Fruit fly (Drosophila melanogaster) whole organism, prepupa: Measurements from ENCODE around the gene Col4a1.

Experiments used
- CG10669 ChIP-seq: fragments of 200-800 bp; sonication (Bioruptor generic); optimal IDR thresholded peaks from 3 replicates; lab custom pipeline; 2018; ENCODE audit warnings: missing biosample characterization, mild to moderate bottlenecking, missing genetic modification characterization, moderate library complexity
- CG11294 ChIP-seq: fragments of 200-800 bp; sonication (Bioruptor generic); IDR thresholded peaks from 2 replicates; pipeline ENCODE4 v1.3.6; 2022; ENCODE audit warnings: missing biosample characterization, missing genetic modification characterization
- CG11762 ChIP-seq: fragments of 200-800 bp; sonication (Bioruptor generic); optimal IDR thresholded peaks from 3 replicates; lab custom pipeline; 2016; ENCODE audit warnings: missing biosample characterization, missing genetic modification characterization; ENCODE audit not compliant: insufficient read depth
- CG11902 ChIP-seq: fragments of 200-800 bp; sonication (Bioruptor generic); optimal IDR thresholded peaks from 3 replicates; lab custom pipeline; 2016; ENCODE audit warnings: missing biosample characterization, missing genetic modification characterization
- CG15336 ChIP-seq: fragments of 200-800 bp; sonication (Bioruptor generic); IDR thresholded peaks from 2 replicates; pipeline ENCODE4 v1.3.6; 2022; ENCODE audit warnings: missing biosample characterization, missing genetic modification characterization
- CG1621 ChIP-seq: fragments of 200-800 bp; sonication (Bioruptor generic); optimal IDR thresholded peaks from 3 replicates; lab custom pipeline; 2018; ENCODE audit warnings: missing biosample characterization, mild to moderate bottlenecking, missing genetic modification characterization
- CG16779 ChIP-seq: fragments of 200-800 bp; sonication (Bioruptor generic); optimal IDR thresholded peaks from 3 replicates; lab custom pipeline; 2017; ENCODE audit warnings: missing biosample characterization, mild to moderate bottlenecking, missing genetic modification characterization
- CG3032 ChIP-seq: fragments of 200-800 bp; optimal IDR thresholded peaks from 2 replicates; lab custom pipeline; 2019; ENCODE audit warnings: missing biosample characterization, mild to moderate bottlenecking, missing genetic modification characterization, moderate library complexity
- CG31627 ChIP-seq: fragments of 200-800 bp; sonication (Bioruptor generic); optimal IDR thresholded peaks from 3 replicates; lab custom pipeline; 2016; ENCODE audit warnings: missing biosample characterization, missing genetic modification characterization
- CG32006 ChIP-seq: fragments of 200-800 bp; sonication (Bioruptor generic); optimal IDR thresholded peaks from 3 replicates; lab custom pipeline; 2017; ENCODE audit warnings: missing biosample characterization, mild to moderate bottlenecking, missing genetic modification characterization
- CG34406 ChIP-seq: fragments of 200-800 bp; sonication (Bioruptor generic); optimal IDR thresholded peaks from 3 replicates; lab custom pipeline; 2016; ENCODE audit warnings: missing biosample characterization, missing genetic modification characterization
- CG3919 ChIP-seq: fragments of 200-800 bp; sonication (Bioruptor generic); optimal IDR thresholded peaks from 3 replicates; lab custom pipeline; 2016; ENCODE audit warnings: missing biosample characterization, missing genetic modification characterization
- CG4318 ChIP-seq: fragments of 200-800 bp; sonication (Bioruptor generic); optimal IDR thresholded peaks from 3 replicates; lab custom pipeline; 2017; ENCODE audit warnings: missing biosample characterization, mild to moderate bottlenecking, missing genetic modification characterization
- CG6163 ChIP-seq: fragments of 200-800 bp; sonication (Bioruptor generic); IDR thresholded peaks from 3 replicates; pipeline ENCODE4 v1.3.6; 2022; ENCODE audit warnings: missing biosample characterization, missing genetic modification characterization
- CG6276 ChIP-seq: fragments of 200-800 bp; sonication (Bioruptor generic); optimal IDR thresholded peaks from 2 replicates; lab custom pipeline; 2017; ENCODE audit warnings: missing biosample characterization, mild to moderate bottlenecking, missing genetic modification characterization
- CG6792 ChIP-seq: fragments of 200-800 bp; sonication (Bioruptor generic); optimal IDR thresholded peaks from 3 replicates; lab custom pipeline; 2016; ENCODE audit warnings: missing biosample characterization, missing genetic modification characterization
- CG6808 ChIP-seq: fragments of 200-800 bp; sonication (Bioruptor generic); optimal IDR thresholded peaks from 3 replicates; lab custom pipeline; 2017; ENCODE audit warnings: missing biosample characterization, missing genetic modification characterization, mild to moderate bottlenecking, moderate library complexity, missing genetic modification reagents
- CG6854 ChIP-seq: fragments of 200-800 bp; sonication (Bioruptor generic); optimal IDR thresholded peaks from 2 replicates; lab custom pipeline; 2017; ENCODE audit warnings: missing biosample characterization, mild to moderate bottlenecking, missing genetic modification characterization
- CG7368 ChIP-seq: fragments of 200-800 bp; sonication (Bioruptor generic); optimal IDR thresholded peaks from 3 replicates; lab custom pipeline; 2016; ENCODE audit warnings: missing biosample characterization, missing genetic modification characterization
- CG8119 ChIP-seq: fragments of 200-800 bp; sonication (Bioruptor generic); IDR thresholded peaks from 3 replicates; pipeline ENCODE4 v1.3.6; 2022; ENCODE audit warnings: missing biosample characterization, missing genetic modification characterization
- CG8319 ChIP-seq: fragments of 200-800 bp; sonication (Bioruptor generic); optimal IDR thresholded peaks from 3 replicates; lab custom pipeline; 2016; ENCODE audit warnings: missing biosample characterization, missing genetic modification characterization
- CG8632 ChIP-seq: fragments of 200-800 bp; sonication (Bioruptor generic); optimal IDR thresholded peaks from 3 replicates; lab custom pipeline; 2016; ENCODE audit warnings: missing biosample characterization, missing genetic modification characterization
- CG9139 ChIP-seq: fragments of 200-800 bp; sonication (Bioruptor generic); optimal IDR thresholded peaks from 3 replicates; lab custom pipeline; 2017; ENCODE audit warnings: missing biosample characterization, mild to moderate bottlenecking, missing genetic modification characterization
- Eip93F ChIP-seq: fragments of 200-800 bp; sonication (Bioruptor generic); optimal IDR thresholded peaks from 2 replicates; lab custom pipeline; 2016; ENCODE audit warnings: missing biosample characterization, mild to moderate bottlenecking, missing genetic modification characterization
- Ets21C ChIP-seq: fragments of 200-800 bp; sonication (Bioruptor generic); optimal IDR thresholded peaks from 3 replicates; lab custom pipeline; 2016; ENCODE audit warnings: missing biosample characterization, missing genetic modification characterization
- Ets96B ChIP-seq: fragments of 200-800 bp; optimal IDR thresholded peaks from 2 replicates; lab custom pipeline; 2019; ENCODE audit warnings: missing biosample characterization, mild to moderate bottlenecking, missing genetic modification characterization, moderate library complexity
- Gug ChIP-seq: fragments of 200-800 bp; sonication (Bioruptor generic); IDR thresholded peaks from 2 replicates; pipeline ENCODE4 v1.3.6; 2022; ENCODE audit warnings: missing biosample characterization, missing genetic modification characterization
- Hr38 ChIP-seq: sonication (Bioruptor generic); optimal IDR thresholded peaks from 2 replicates; lab custom pipeline; 2016; ENCODE audit warnings: missing biosample characterization, missing genetic modification characterization
- Hr39 ChIP-seq: fragments of 200-800 bp; sonication (Bioruptor generic); optimal IDR thresholded peaks from 2 replicates; lab custom pipeline; 2016; ENCODE audit warnings: missing biosample characterization, missing genetic modification characterization
- Hr4 ChIP-seq: fragments of 200-800 bp; sonication (Bioruptor generic); optimal IDR thresholded peaks from 3 replicates; lab custom pipeline; 2016; ENCODE audit warnings: missing biosample characterization, missing genetic modification characterization
- Lpt ChIP-seq: fragments of 200-800 bp; sonication (Bioruptor generic); optimal IDR thresholded peaks from 3 replicates; lab custom pipeline; 2016; ENCODE audit warnings: missing biosample characterization, missing genetic modification characterization
- Met ChIP-seq: fragments of 200-800 bp; sonication (Bioruptor generic); optimal IDR thresholded peaks from 3 replicates; lab custom pipeline; 2016; ENCODE audit warnings: missing biosample characterization, missing genetic modification characterization
- OdsH ChIP-seq: fragments of 200-800 bp; sonication (Bioruptor generic); optimal IDR thresholded peaks from 3 replicates; lab custom pipeline; 2016; ENCODE audit warnings: missing biosample characterization, missing genetic modification characterization
- Sox102F ChIP-seq: fragments of 200-800 bp; sonication (Bioruptor generic); optimal IDR thresholded peaks from 2 replicates; lab custom pipeline; 2016; ENCODE audit warnings: missing biosample characterization, mild to moderate bottlenecking, missing genetic modification characterization
- Sox14 ChIP-seq: fragments of 200-800 bp; sonication (Bioruptor generic); optimal IDR thresholded peaks from 3 replicates; lab custom pipeline; 2016; ENCODE audit warnings: missing biosample characterization, missing genetic modification characterization
- Sox15 ChIP-seq: fragments of 200-800 bp; sonication (Bioruptor generic); optimal IDR thresholded peaks from 3 replicates; lab custom pipeline; 2016; ENCODE audit warnings: missing biosample characterization, missing genetic modification characterization
- achi ChIP-seq: fragments of 200-800 bp; sonication (Bioruptor generic); optimal IDR thresholded peaks from 3 replicates; lab custom pipeline; 2016; ENCODE audit warnings: missing biosample characterization, missing genetic modification characterization
- acj6 ChIP-seq: fragments of 200-800 bp; sonication (Bioruptor generic); optimal IDR thresholded peaks from 3 replicates; lab custom pipeline; 2016; ENCODE audit warnings: missing biosample characterization, missing genetic modification characterization
- cyc ChIP-seq: fragments of 200-800 bp; sonication (Bioruptor generic); optimal IDR thresholded peaks from 3 replicates; lab custom pipeline; 2016; ENCODE audit warnings: missing biosample characterization, missing genetic modification characterization
- dac ChIP-seq: fragments of 200-800 bp; sonication (Bioruptor generic); optimal IDR thresholded peaks from 2 replicates; lab custom pipeline; 2017; ENCODE audit warnings: missing biosample characterization, mild to moderate bottlenecking, missing genetic modification characterization
- dsx ChIP-seq: fragments of 200-800 bp; optimal IDR thresholded peaks from 3 replicates; lab custom pipeline; 2019; ENCODE audit warnings: missing biosample characterization, mild to moderate bottlenecking, missing genetic modification characterization, moderate library complexity; ENCODE audit not compliant: poor library complexity, severe bottlenecking
- eg ChIP-seq: fragments of 200-800 bp; sonication (Bioruptor generic); IDR thresholded peaks from 3 replicates; pipeline ENCODE4 v1.3.6; 2022; ENCODE audit warnings: missing biosample characterization, missing genetic modification characterization
- esn ChIP-seq: fragments of 200-800 bp; sonication (Bioruptor generic); optimal IDR thresholded peaks from 2 replicates; lab custom pipeline; 2016; ENCODE audit warnings: missing biosample characterization, mild to moderate bottlenecking, missing genetic modification characterization, moderate library complexity
- fd59A ChIP-seq: fragments of 200-800 bp; sonication (Bioruptor generic); optimal IDR thresholded peaks from 2 replicates; lab custom pipeline; 2017; ENCODE audit warnings: missing biosample characterization, mild to moderate bottlenecking, missing genetic modification characterization, missing genetic modification reagents
- fd85E ChIP-seq: fragments of 200-800 bp; sonication (Bioruptor generic); optimal IDR thresholded peaks from 3 replicates; lab custom pipeline; 2016; ENCODE audit warnings: missing biosample characterization, missing genetic modification characterization
- lz ChIP-seq: fragments of 200-800 bp; sonication (Bioruptor generic); optimal IDR thresholded peaks from 3 replicates; lab custom pipeline; 2016; ENCODE audit warnings: missing biosample characterization, missing genetic modification characterization
- net ChIP-seq: fragments of 200-800 bp; sonication (Bioruptor generic); optimal IDR thresholded peaks from 3 replicates; lab custom pipeline; 2016; ENCODE audit warnings: missing biosample characterization, missing genetic modification characterization
- pdm3 ChIP-seq: fragments of 200-800 bp; sonication (Bioruptor generic); optimal IDR thresholded peaks from 3 replicates; lab custom pipeline; 2016; ENCODE audit warnings: missing biosample characterization, missing genetic modification characterization
- salr ChIP-seq, 2 experiments: fragments of 200-800 bp; sonication (Bioruptor generic); optimal IDR thresholded peaks; 3 replicates each; lab custom pipeline; 2016 to 2018; ENCODE audit warnings: missing biosample characterization in 2 of 2, missing genetic modification characterization in 2 of 2, mild to moderate bottlenecking in 1 of 2
- spab ChIP-seq: fragments of 200-800 bp; sonication (Bioruptor generic); optimal IDR thresholded peaks from 2 replicates; lab custom pipeline; 2017; ENCODE audit warnings: missing biosample characterization, mild to moderate bottlenecking, missing genetic modification characterization, missing genetic modification reagents
- topi ChIP-seq: fragments of 200-800 bp; sonication (Bioruptor generic); optimal IDR thresholded peaks from 3 replicates; lab custom pipeline; 2016; ENCODE audit warnings: missing biosample characterization, missing genetic modification characterization

Gene Col4a1

dm6 chr2L:5080225-5080867 lies 50.9 kb downstream of the Col4a1 start:
- TF ChIP-seq lz (GFP tag; lab: Kevin White, UChicago) (no peak), Gug (GFP tag; lab: Robert Waterston, UW) (peak; percentile 85), Sox14 (GFP tag; lab: Kevin White, UChicago) (peak; percentile 49), dsx (GFP tag; lab: Kevin White, UChicago) (peak; percentile 78), CG6808 (GFP tag; lab: Kevin White, UChicago) (peak; percentile 82), Ets21C (GFP tag; lab: Kevin White, UChicago) (no peak), eg (GFP tag; lab: Robert Waterston, UW) (peak; percentile 72; the same call in 1 of the 3 replicates), CG8319 (GFP tag; lab: Kevin White, UChicago) (no peak), CG3032 (tag; lab: Kevin White, UChicago) (peak; percentile 84), topi (GFP tag; lab: Kevin White, UChicago) (no peak), CG16779 (peak; percentile 70), CG8119 (peak; percentile 96), Met (GFP tag; lab: Kevin White, UChicago) (no peak), cyc (no peak), CG15336 (peak; percentile 95), acj6 (GFP tag; lab: Kevin White, UChicago) (peak; percentile 80), pdm3 (GFP tag; lab: Kevin White, UChicago) (no peak), spab (peak; percentile 80), Lpt (peak; percentile 87), esn (GFP tag; lab: Kevin White, UChicago) (no peak), Eip93F (GFP tag; lab: Kevin White, UChicago) (no peak), CG6276 (GFP tag; lab: Kevin White, UChicago) (peak; percentile 95), net (GFP tag; lab: Kevin White, UChicago) (peak; percentile 77), fd59A (GFP tag; lab: Kevin White, UChicago) (peak; percentile 80), dac (GFP tag; lab: Kevin White, UChicago) (peak; percentile 82), CG3919 (peak; percentile 81), CG10669 (peak; percentile 80), CG4318 (GFP tag; lab: Kevin White, UChicago) (peak; percentile 91), CG9139 (GFP tag; lab: Kevin White, UChicago) (peak; percentile 77), Hr38 (no peak), CG6854 (GFP tag; lab: Kevin White, UChicago) (no peak), OdsH (GFP tag; lab: Kevin White, UChicago) (peak; percentile 83), CG11294 (GFP tag; lab: Robert Waterston, UW) (peak; percentile 77), CG32006 (GFP tag; lab: Kevin White, UChicago) (peak; percentile 97), CG11902 (GFP tag; lab: Kevin White, UChicago) (no peak), Ets96B (tag; lab: Kevin White, UChicago) (peak; percentile 82), salr (GFP tag; optimal IDR thresholded peaks at IDR 0.05; lab: Kevin White, UChicago) (peak in 1 of 2 experiments; percentile 92), CG34406 (GFP tag; lab: Kevin White, UChicago) (peak; percentile 52), CG31627 (GFP tag; lab: Kevin White, UChicago) (no peak), CG11762 (GFP tag; lab: Kevin White, UChicago) (peak; percentile 70), achi (GFP tag; lab: Kevin White, UChicago) (peak; percentile 85), Sox102F (GFP tag; lab: Kevin White, UChicago) (no peak), Sox15 (GFP tag; lab: Kevin White, UChicago) (no peak), CG6792 (GFP tag; lab: Kevin White, UChicago) (peak; percentile 53), CG1621 (peak; percentile 58), CG8632 (peak; percentile 64), CG7368 (peak; percentile 44), CG6163 (GFP tag; lab: Robert Waterston, UW) (no peak; the same call in none of the 3 replicates), Hr39 (GFP tag; lab: Kevin White, UChicago) (no peak), fd85E (GFP tag; lab: Kevin White, UChicago) (no peak), Hr4 (peak; percentile 85)
